Fruit fly (Drosophila melanogaster) whole organism, embryonic: Measurements from ENCODE around the gene Mo25.

Experiments
- Bdp1 ChIP-seq: fragments of 200-800 bp; sonication (Bioruptor generic); optimal IDR thresholded peaks from 3 replicates; lab custom pipeline; 2016; ENCODE audit warnings: missing biosample characterization, missing genetic modification characterization
- Bgb ChIP-seq: fragments of 200-800 bp; sonication (Bioruptor generic); IDR thresholded peaks from 2 replicates; pipeline ENCODE4 v1.3.6; 2022; ENCODE audit warnings: missing biosample characterization, missing genetic modification characterization; ENCODE audit not compliant: partially characterized antibody
- CG10366 ChIP-seq: fragments of 200-800 bp; sonication (Bioruptor generic); IDR thresholded peaks from 2 replicates; pipeline ENCODE4 v1.3.6; 2022; ENCODE audit warnings: missing biosample characterization, missing genetic modification characterization
- CG10543 ChIP-seq: fragments of 200-800 bp; sonication (Bioruptor generic); optimal IDR thresholded peaks from 3 replicates; lab custom pipeline; 2017; ENCODE audit warnings: missing biosample characterization, mild to moderate bottlenecking, missing genetic modification characterization, moderate library complexity
- CG11560 ChIP-seq: fragments of 200-800 bp; sonication (Bioruptor generic); IDR thresholded peaks from 3 replicates; pipeline ENCODE4 v1.3.6; 2022; ENCODE audit warnings: missing biosample characterization, missing genetic modification characterization
- CG12071 ChIP-seq: fragments of 200-800 bp; sonication (Bioruptor generic); optimal IDR thresholded peaks from 3 replicates; lab custom pipeline; 2018; ENCODE audit warnings: missing biosample characterization, mild to moderate bottlenecking, missing genetic modification characterization
- CG14860 ChIP-seq: fragments of 200-800 bp; sonication (Bioruptor generic); IDR thresholded peaks from 3 replicates; pipeline ENCODE4 v1.3.6; 2022; ENCODE audit warnings: missing biosample characterization, missing genetic modification characterization; ENCODE audit not compliant: partially characterized antibody
- CG1647 ChIP-seq: fragments of 200-800 bp; sonication (Bioruptor generic); optimal IDR thresholded peaks from 3 replicates; lab custom pipeline; 2016; ENCODE audit warnings: missing biosample characterization, missing genetic modification characterization
- CG17186 ChIP-seq: fragments of 200-800 bp; sonication (Bioruptor generic); optimal IDR thresholded peaks from 3 replicates; lab custom pipeline; 2017; ENCODE audit warnings: missing biosample characterization, missing genetic modification reagents, missing genetic modification characterization
- CG17912 ChIP-seq: fragments of 200-800 bp; sonication (Bioruptor generic); optimal IDR thresholded peaks from 2 replicates; lab custom pipeline; 2018; ENCODE audit warnings: missing biosample characterization, mild to moderate bottlenecking, missing genetic modification characterization
- CG30431 ChIP-seq: fragments of 200-800 bp; sonication (Bioruptor generic); optimal IDR thresholded peaks from 2 replicates; lab custom pipeline; 2017; ENCODE audit warnings: missing biosample characterization, missing genetic modification characterization
- CG4707 ChIP-seq: fragments of 200-800 bp; sonication (Bioruptor generic); optimal IDR thresholded peaks from 2 replicates; lab custom pipeline; 2018; ENCODE audit warnings: missing biosample characterization, mild to moderate bottlenecking, missing genetic modification characterization, moderate library complexity
- CG7357 ChIP-seq: fragments of 200-800 bp; sonication (Bioruptor generic); IDR thresholded peaks from 3 replicates; pipeline ENCODE4 v1.3.6; 2022; ENCODE audit warnings: missing biosample characterization, missing genetic modification characterization
- CG8924 ChIP-seq: fragments of 200-800 bp; optimal IDR thresholded peaks from 3 replicates; lab custom pipeline; 2019; ENCODE audit warnings: missing biosample characterization, mild to moderate bottlenecking, missing genetic modification characterization, moderate library complexity
- CG9609 ChIP-seq: fragments of 200-800 bp; sonication (Bioruptor generic); optimal IDR thresholded peaks from 3 replicates; lab custom pipeline; 2016; ENCODE audit warnings: missing biosample characterization, missing genetic modification characterization
- CHES-1-like ChIP-seq: fragments of 200-800 bp; sonication (Bioruptor generic); optimal IDR thresholded peaks from 2 replicates; lab custom pipeline; 2016; ENCODE audit warnings: missing biosample characterization, missing genetic modification characterization
- D19A ChIP-seq: fragments of 200-800 bp; optimal IDR thresholded peaks from 3 replicates; lab custom pipeline; 2019; ENCODE audit warnings: missing biosample characterization, mild to moderate bottlenecking, missing genetic modification characterization, moderate library complexity
- Dll ChIP-seq: fragments of 200-800 bp; sonication (Bioruptor generic); IDR thresholded peaks from 4 replicates; pipeline ENCODE4 v1.3.6; 2022; ENCODE audit warnings: missing biosample characterization, missing genetic modification characterization; ENCODE audit not compliant: partially characterized antibody
- Doc2 ChIP-seq: fragments of 200-800 bp; sonication (Bioruptor generic); IDR thresholded peaks from 2 replicates; pipeline ENCODE4 v1.3.6; 2022; ENCODE audit warnings: missing biosample characterization, missing genetic modification characterization
- Drgx ChIP-seq: fragments of 200-800 bp; sonication (Bioruptor generic); IDR thresholded peaks from 2 replicates; pipeline ENCODE4 v1.3.6; 2022; ENCODE audit warnings: missing biosample characterization, missing genetic modification characterization
- Lim3 ChIP-seq: fragments of 200-800 bp; sonication (Bioruptor generic); IDR thresholded peaks from 2 replicates; pipeline ENCODE4 v1.3.6; 2022; ENCODE audit warnings: missing biosample characterization, missing genetic modification characterization
- MTF-1 ChIP-seq: fragments of 200-800 bp; sonication (Bioruptor generic); optimal IDR thresholded peaks from 2 replicates; lab custom pipeline; 2018; ENCODE audit warnings: missing biosample characterization, mild to moderate bottlenecking, missing genetic modification characterization, borderline replicate concordance
- Mrtf ChIP-seq: fragments of 200-800 bp; sonication (Bioruptor generic); IDR thresholded peaks from 3 replicates; pipeline ENCODE4 v1.3.6; 2022; ENCODE audit warnings: missing biosample characterization, missing genetic modification characterization
- Myb ChIP-seq: fragments of 200-800 bp; sonication (Bioruptor generic); optimal IDR thresholded peaks from 2 replicates; lab custom pipeline; 2016; ENCODE audit warnings: missing biosample characterization, missing genetic modification characterization
- NC2α ChIP-seq: fragments of 200-800 bp; sonication (Bioruptor generic); optimal IDR thresholded peaks from 2 replicates; lab custom pipeline; 2016; ENCODE audit warnings: missing biosample characterization, missing genetic modification characterization
- NK7.1 ChIP-seq: fragments of 200-800 bp; sonication (Bioruptor generic); optimal IDR thresholded peaks from 3 replicates; lab custom pipeline; 2016; ENCODE audit warnings: missing biosample characterization, missing genetic modification characterization
- Nf-YB ChIP-seq: fragments of 200-800 bp; sonication (Bioruptor generic); optimal IDR thresholded peaks from 3 replicates; lab custom pipeline; 2019; ENCODE audit warnings: missing biosample characterization, mild to moderate bottlenecking, missing genetic modification characterization, moderate library complexity
- Nf-YC ChIP-seq: fragments of 200-800 bp; optimal IDR thresholded peaks from 3 replicates; lab custom pipeline; 2019; ENCODE audit warnings: missing biosample characterization, mild to moderate bottlenecking, missing genetic modification characterization, moderate library complexity
- Rx ChIP-seq: fragments of 200-800 bp; sonication (Bioruptor generic); IDR thresholded peaks from 2 replicates; pipeline ENCODE4 v1.3.6; 2022; ENCODE audit warnings: missing biosample characterization, missing genetic modification characterization
- Sin3A ChIP-seq: fragments of >200 bp; optimal IDR thresholded peaks from 2 replicates; lab custom pipeline; 2018
- Sox100B ChIP-seq: fragments of 200-800 bp; sonication (Bioruptor generic); optimal IDR thresholded peaks from 3 replicates; lab custom pipeline; 2018; ENCODE audit warnings: missing biosample characterization, mild to moderate bottlenecking, missing genetic modification characterization
- Sox102F ChIP-seq: fragments of 200-800 bp; sonication (Bioruptor generic); optimal IDR thresholded peaks from 2 replicates; lab custom pipeline; 2018; ENCODE audit warnings: missing biosample characterization, mild to moderate bottlenecking, missing genetic modification characterization, moderate library complexity
- Tbp ChIP-seq: fragments of >200 bp; optimal IDR thresholded peaks from 2 replicates; lab custom pipeline; 2018; ENCODE audit warnings: missing biosample characterization, missing genetic modification characterization
- bcd ChIP-seq: fragments of 200-800 bp; sonication (Bioruptor generic); optimal IDR thresholded peaks from 2 replicates; lab custom pipeline; 2017; ENCODE audit warnings: missing biosample characterization, mild to moderate bottlenecking, missing genetic modification characterization
- danr ChIP-seq: fragments of 200-800 bp; sonication (Bioruptor generic); IDR thresholded peaks from 2 replicates; pipeline ENCODE4 v1.3.6; 2022; ENCODE audit warnings: missing biosample characterization, missing genetic modification characterization
- ftz-f1 ChIP-seq: fragments of 200-800 bp; sonication (Bioruptor generic); optimal IDR thresholded peaks from 2 replicates; lab custom pipeline; 2016; ENCODE audit warnings: missing biosample characterization, missing genetic modification characterization
- grn ChIP-seq: fragments of 200-800 bp; sonication (Bioruptor generic); optimal IDR thresholded peaks from 3 replicates; lab custom pipeline; 2017; ENCODE audit warnings: missing biosample characterization, missing genetic modification characterization
- gro ChIP-seq: fragments of 200-800 bp; sonication (Bioruptor generic); optimal IDR thresholded peaks from 2 replicates; lab custom pipeline; 2016; ENCODE audit warnings: missing biosample characterization, missing genetic modification characterization
- her ChIP-seq: fragments of 200-800 bp; sonication (Bioruptor generic); optimal IDR thresholded peaks from 2 replicates; lab custom pipeline; 2016; ENCODE audit warnings: missing biosample characterization, missing genetic modification characterization
- onecut ChIP-seq: fragments of 200-800 bp; sonication (Bioruptor generic); IDR thresholded peaks from 2 replicates; pipeline ENCODE4 v1.3.6; 2022; ENCODE audit warnings: missing biosample characterization, missing genetic modification characterization
- pfk ChIP-seq: fragments of 200-800 bp; sonication (Bioruptor generic); optimal IDR thresholded peaks from 2 replicates; lab custom pipeline; 2018; ENCODE audit warnings: missing biosample characterization, mild to moderate bottlenecking, missing genetic modification characterization, moderate library complexity
- pho ChIP-seq: fragments of 200-800 bp; sonication (Bioruptor generic); optimal IDR thresholded peaks from 2 replicates; lab custom pipeline; 2016; ENCODE audit warnings: missing biosample characterization, missing genetic modification characterization
- pnt ChIP-seq: fragments of 200-800 bp; sonication (Bioruptor generic); optimal IDR thresholded peaks from 3 replicates; lab custom pipeline; 2016; ENCODE audit warnings: missing biosample characterization, missing genetic modification characterization
- ro ChIP-seq: fragments of 200-800 bp; sonication (Bioruptor generic); IDR thresholded peaks from 2 replicates; pipeline ENCODE4 v1.3.6; 2022; ENCODE audit warnings: missing biosample characterization, missing genetic modification characterization
- run ChIP-seq: fragments of 200-800 bp; sonication (Bioruptor generic); optimal IDR thresholded peaks from 3 replicates; lab custom pipeline; 2018; ENCODE audit warnings: missing biosample characterization, mild to moderate bottlenecking, missing genetic modification characterization
- sens ChIP-seq: fragments of 200-800 bp; sonication (Bioruptor generic); peaks from one replicate; lab custom pipeline; 2016; ENCODE audit warnings: missing biosample characterization, missing genetic modification characterization
- slbo ChIP-seq: fragments of 200-800 bp; sonication (Bioruptor generic); IDR thresholded peaks from 2 replicates; pipeline ENCODE4 v1.3.6; 2022; ENCODE audit warnings: missing biosample characterization, missing genetic modification characterization
- sr ChIP-seq: fragments of 200-800 bp; sonication (Bioruptor generic); IDR thresholded peaks from 3 replicates; pipeline ENCODE4 v1.3.6; 2022; ENCODE audit warnings: missing biosample characterization, missing genetic modification characterization
- twi ChIP-seq: fragments of 200-800 bp; optimal IDR thresholded peaks from 2 replicates; lab custom pipeline; 2019; ENCODE audit warnings: missing biosample characterization, mild to moderate bottlenecking, missing genetic modification characterization, moderate library complexity
- vfl ChIP-seq: fragments of 200-800 bp; sonication (Bioruptor generic); optimal IDR thresholded peaks from 2 replicates; lab custom pipeline; 2016; ENCODE audit warnings: missing biosample characterization, missing genetic modification characterization
- vvl ChIP-seq: fragments of 200-800 bp; sonication (Bioruptor generic); IDR thresholded peaks from 2 replicates; pipeline ENCODE4 v1.3.6; 2022; ENCODE audit warnings: missing biosample characterization, missing genetic modification characterization
- zfh2 ChIP-seq: fragments of 200-800 bp; sonication (Bioruptor generic); optimal IDR thresholded peaks from 2 replicates; lab custom pipeline; 2016; ENCODE audit warnings: missing biosample characterization, missing genetic modification characterization

Gene Mo25

DNA sequence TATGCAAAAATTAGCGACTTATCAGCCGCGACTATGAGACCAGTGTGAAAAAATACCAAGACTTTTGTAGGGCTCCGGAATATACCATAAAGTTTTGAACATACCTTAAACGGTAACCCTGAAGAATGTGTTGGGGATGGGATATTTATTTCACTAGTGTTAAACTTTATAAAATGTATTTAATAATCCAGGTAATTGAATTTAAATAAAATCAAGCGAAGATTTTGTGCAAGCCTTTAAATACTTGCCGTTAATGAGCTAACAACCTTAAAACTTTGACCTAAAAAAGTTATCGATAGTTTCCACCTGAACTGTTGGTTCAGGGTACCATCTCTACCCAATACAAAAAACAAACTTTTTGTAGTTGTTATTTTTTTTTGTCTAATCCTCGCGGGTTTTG is 3.1 kb downstream of the Mo25 start, which contains the start of gene CG4101 (continued):
- TF ChIP-seq vvl (GFP tag; lab: Robert Waterston, UW) (peak; percentile 86), Drgx (peak; percentile 51; the same call in 1 of the 2 replicates), gro (peak; percentile 83), MTF-1 (GFP tag; lab: Kevin White, UChicago) (no peak), pho (GFP tag; lab: Kevin White, UChicago) (peak; percentile 85), CG9609 (GFP tag; lab: Kevin White, UChicago) (peak; percentile 62), NC2α (GFP tag; lab: Kevin White, UChicago) (peak; percentile 24), grn (GFP tag; lab: Kevin White, UChicago) (no peak), CG14860 (GFP tag; lab: Robert Waterston, UW) (peak; percentile 69; the same call in 2 of the 3 replicates), Rx (GFP tag; lab: Robert Waterston, UW) (peak; percentile 66), Sox102F (GFP tag; lab: Kevin White, UChicago) (peak; percentile 81), CG30431 (GFP tag; lab: Kevin White, UChicago) (no peak), Bdp1 (GFP tag; lab: Kevin White, UChicago) (peak; percentile 67), CG11560 (tag; lab: Robert Waterston, UW) (0 out of 3 replicates have a peak, but pooled peaks have one; percentile 48), CG10543 (GFP tag; lab: Kevin White, UChicago) (peak; percentile 81), bcd (GFP tag; lab: Kevin White, UChicago) (peak; percentile 74), ro (GFP tag; lab: Robert Waterston, UW) (0 out of 2 replicates have a peak, but pooled peaks have one; percentile 28), Mrtf (GFP tag; lab: Robert Waterston, UW) (peak; percentile 68), CG12071 (peak; percentile 15), CG10366 (GFP tag; lab: Robert Waterston, UW) (peak; percentile 80), Sox100B (GFP tag; lab: Kevin White, UChicago) (peak; percentile 64), Dll (peak; percentile 93), sens (GFP tag; lab: Kevin White, UChicago) (peak; percentile 98), NK7.1 (GFP tag; lab: Kevin White, UChicago) (peak; percentile 11), Myb (GFP tag; lab: Kevin White, UChicago) (peak; percentile 62), CG8924 (tag; lab: Kevin White, UChicago) (peak; percentile 85), CG17912 (peak; percentile 63), D19A (tag; lab: Kevin White, UChicago) (peak; percentile 54), Sin3A (peak; percentile 43), Bgb (GFP tag; lab: Robert Waterston, UW) (peak; percentile 51; the same call in 1 of the 2 replicates), sr (GFP tag; lab: Robert Waterston, UW) (no peak), twi (tag; lab: Kevin White, UChicago) (peak; percentile 67), CG4707 (no peak), Tbp (GFP tag; lab: Kevin White, UChicago) (no peak), CG17186 (GFP tag; lab: Kevin White, UChicago) (no peak), Doc2 (GFP tag; lab: Robert Waterston, UW) (no peak), danr (GFP tag; lab: Robert Waterston, UW) (peak; percentile 57), pfk (GFP tag; lab: Kevin White, UChicago) (no peak), Nf-YB (GFP tag; lab: Kevin White, UChicago) (peak; percentile 39), run (tag; lab: Kevin White, UChicago) (peak; percentile 41), zfh2 (peak; percentile 86), Lim3 (peak; percentile 52; the same call in 1 of the 2 replicates), slbo (GFP tag; lab: Robert Waterston, UW) (peak; percentile 89), CG1647 (peak; percentile 55), onecut (peak; percentile 30), her (GFP tag; lab: Kevin White, UChicago) (peak; percentile 48), ftz-f1 (GFP tag; lab: Kevin White, UChicago) (peak; percentile 38), vfl (GFP tag; lab: Kevin White, UChicago) (peak; percentile 81), CHES-1-like (GFP tag; lab: Kevin White, UChicago) (peak; percentile 83), Nf-YC (tag; lab: Kevin White, UChicago) (peak; percentile 75), pnt (GFP tag; lab: Kevin White, UChicago) (peak; percentile 66), CG7357 (GFP tag; lab: Robert Waterston, UW) (0 out of 3 replicates have a peak, but pooled peaks have one; percentile 30)
